Worm (Caenorhabditis elegans) whole organism, L4 larva: ENCODE measurements around the gene srz-9.
A peak's percentile ranks its signal among the peaks of the same experiment; 100 is the strongest.

Experiments
- D1046.2 ChIP-seq: fragments of 200-800 bp; sonication (Bioruptor generic); IDR thresholded peaks from 2 replicates; pipeline ENCODE4 v1.3.6; 2022; ENCODE audit warnings: missing genetic modification characterization, missing compliant biosample characterization
- F44E2.7 ChIP-seq: fragments of 200-800 bp; sonication (Bioruptor generic); IDR thresholded peaks from 2 replicates; pipeline ENCODE4 v2.1.2; 2022; ENCODE audit warnings: missing genetic modification characterization, missing compliant biosample characterization
- aly-2 ChIP-seq: sonication (generic microtip); optimal IDR thresholded peaks from 2 replicates; lab custom pipeline; 2018; ENCODE audit warnings: missing biosample characterization, missing genetic modification characterization
- ceh-82 ChIP-seq: sonication (generic microtip); optimal IDR thresholded peaks from 2 replicates; lab custom pipeline; 2017; ENCODE audit warnings: missing biosample characterization, missing genetic modification characterization
- daf-16 ChIP-seq, 3 experiments: sonication (generic microtip); optimal IDR thresholded peaks; 2 replicates each; lab custom pipeline; 2016 to 2017; ENCODE audit warnings: missing genetic modification characterization in 3 of 3, missing genetic modification reagents in 3 of 3, mild to moderate bottlenecking in 2 of 3, missing compliant biosample characterization in 2 of 3, missing biosample characterization in 1 of 3, moderate library complexity in 1 of 3
- daf-8 ChIP-seq: fragments of 200-800 bp; sonication (Bioruptor generic); IDR thresholded peaks from 2 replicates; pipeline ENCODE4 v1.3.6; 2022; ENCODE audit warnings: missing genetic modification characterization, missing compliant biosample characterization
- dmd-8 ChIP-seq: fragments of 200-800 bp; sonication (Bioruptor generic); IDR thresholded peaks from 2 replicates; pipeline ENCODE4 v1.3.6; 2022; ENCODE audit warnings: missing genetic modification characterization, missing compliant biosample characterization
- dve-1 ChIP-seq: sonication (generic microtip); optimal IDR thresholded peaks from 2 replicates; lab custom pipeline; 2017; ENCODE audit warnings: antibody characterized with exemption, mild to moderate bottlenecking, missing genetic modification characterization, missing compliant biosample characterization; ENCODE audit not compliant: insufficient read depth
- hif-1 ChIP-seq, 2 experiments: sonication (generic microtip); optimal IDR thresholded peaks; 2 replicates each; lab custom pipeline; 2016 to 2017; ENCODE audit warnings: missing compliant biosample characterization in 2 of 2, missing genetic modification characterization in 2 of 2, missing genetic modification reagents in 2 of 2, missing genotype in 2 of 2, mild to moderate bottlenecking in 1 of 2
- hlh-11 ChIP-seq: fragments of 200-800 bp; sonication (Bioruptor generic); optimal IDR thresholded peaks from 2 replicates; lab custom pipeline; 2018; ENCODE audit warnings: mild to moderate bottlenecking, missing genetic modification characterization, missing compliant biosample characterization
- hmg-1.1 ChIP-seq: fragments of 200-800 bp; sonication (Bioruptor generic); IDR thresholded peaks from 2 replicates; pipeline ENCODE4 v1.3.6; 2022; ENCODE audit warnings: missing genetic modification reagents, missing genetic modification characterization, missing compliant biosample characterization
- lim-7 ChIP-seq: fragments of 200-800 bp; sonication (Bioruptor generic); IDR thresholded peaks from 2 replicates; pipeline ENCODE4 v1.3.6; 2022; ENCODE audit warnings: missing genetic modification characterization, missing compliant biosample characterization
- lin-29 ChIP-seq: fragments of 200-800 bp; sonication (Bioruptor generic); IDR thresholded peaks from 2 replicates; pipeline ENCODE4 v1.3.6; 2022; ENCODE audit warnings: missing genetic modification reagents, missing genetic modification characterization, missing compliant biosample characterization
- lsy-2 ChIP-seq, 2 experiments: fragments of 150-350 bp in 1 of 2; sonication (generic microtip) in 1 of 2; optimal IDR thresholded peaks; 2 replicates each; lab custom pipeline; 2014 to 2017; ENCODE audit warnings: missing biosample characterization in 2 of 2, missing genetic modification characterization in 2 of 2
- mes-2 ChIP-seq: sonication (generic microtip); optimal IDR thresholded peaks from 2 replicates; lab custom pipeline; 2016; ENCODE audit warnings: missing genotype, mild to moderate bottlenecking, missing genetic modification characterization, missing compliant biosample characterization; ENCODE audit not compliant: poor library complexity, severe bottlenecking
- nhr-102 ChIP-seq: sonication (generic microtip); optimal IDR thresholded peaks from 2 replicates; lab custom pipeline; 2016; ENCODE audit warnings: mild to moderate bottlenecking, missing genetic modification characterization, moderate library complexity, missing compliant biosample characterization
- nhr-25 ChIP-seq: sonication (generic microtip); optimal IDR thresholded peaks from 2 replicates; lab custom pipeline; 2017; ENCODE audit warnings: missing genetic modification characterization, mild to moderate bottlenecking, missing compliant biosample characterization, antibody characterized with exemption, moderate library complexity, borderline replicate concordance; ENCODE audit not compliant: insufficient read depth
- nhr-28 ChIP-seq: fragments of 150-350 bp; optimal IDR thresholded peaks from 2 replicates; lab custom pipeline; 2014; ENCODE audit warnings: missing biosample characterization, missing genetic modification characterization
- nhr-41 ChIP-seq: fragments of 200-800 bp; sonication (Bioruptor generic); IDR thresholded peaks from 2 replicates; pipeline ENCODE4 v1.3.6; 2022; ENCODE audit warnings: missing genetic modification reagents, missing genetic modification characterization, missing compliant biosample characterization
- nhr-48 ChIP-seq: sonication (generic microtip); optimal IDR thresholded peaks from 2 replicates; lab custom pipeline; 2016; ENCODE audit warnings: mild to moderate bottlenecking, missing genetic modification characterization, missing compliant biosample characterization
- nhr-6 ChIP-seq: fragments of 150-350 bp; optimal IDR thresholded peaks from 2 replicates; lab custom pipeline; 2014; ENCODE audit warnings: missing biosample characterization, missing genetic modification characterization
- nhr-77 ChIP-seq: fragments of 150-350 bp; optimal IDR thresholded peaks from 2 replicates; lab custom pipeline; 2014; ENCODE audit warnings: missing biosample characterization, missing genetic modification characterization
- pha-4 ChIP-seq, 2 experiments: fragments of 150-350 bp in 1 of 2; fragments of 200-800 bp in 1 of 2; sonication (Bioruptor generic) in 1 of 2; IDR thresholded peaks in 1 of 2; optimal IDR thresholded peaks in 1 of 2; 2 replicates each; pipeline versions ENCODE4 v1.3.6 to Lab custom; 2014 to 2022; ENCODE audit warnings: missing genetic modification characterization in 2 of 2, missing genetic modification reagents in 2 of 2, missing biosample characterization in 1 of 2, missing compliant biosample characterization in 1 of 2
- php-3 ChIP-seq: fragments of 200-800 bp; sonication (Bioruptor generic); IDR thresholded peaks from 2 replicates; pipeline ENCODE4 v1.3.6; 2022; ENCODE audit warnings: missing genetic modification reagents, missing genetic modification characterization, missing compliant biosample characterization
- pqm-1 ChIP-seq: sonication (generic microtip); optimal IDR thresholded peaks from 2 replicates; lab custom pipeline; 2017; ENCODE audit warnings: missing biosample characterization, missing genetic modification characterization
- saeg-2 ChIP-seq: fragments of 200-800 bp; sonication (Bioruptor generic); IDR thresholded peaks from 2 replicates; pipeline ENCODE4 v1.3.6; 2022; ENCODE audit warnings: missing genetic modification reagents, missing genetic modification characterization, missing compliant biosample characterization
- set-16 ChIP-seq: fragments of 200-800 bp; sonication (Bioruptor generic); IDR thresholded peaks from 2 replicates; pipeline ENCODE4 v1.3.6; 2022; ENCODE audit warnings: missing genetic modification reagents, missing genetic modification characterization, missing compliant biosample characterization
- snpc-1.2 ChIP-seq: fragments of 200-800 bp; sonication (Bioruptor generic); IDR thresholded peaks from 2 replicates; pipeline ENCODE4 v1.3.6; 2022; ENCODE audit warnings: missing genetic modification reagents, missing genetic modification characterization, missing compliant biosample characterization
- spr-1 ChIP-seq: sonication (generic microtip); optimal IDR thresholded peaks from 2 replicates; lab custom pipeline; 2016; ENCODE audit warnings: mild to moderate bottlenecking, missing genetic modification characterization, missing compliant biosample characterization
- tag-97 ChIP-seq: fragments of 200-800 bp; sonication (Bioruptor generic); IDR thresholded peaks from 2 replicates; pipeline ENCODE4 v1.3.6; 2022; ENCODE audit warnings: missing genetic modification characterization, missing compliant biosample characterization
- unc-130 ChIP-seq: sonication (generic microtip); optimal IDR thresholded peaks from 2 replicates; lab custom pipeline; 2016; ENCODE audit warnings: missing genetic modification reagents, missing genetic modification characterization, missing compliant biosample characterization
- unc-62 ChIP-seq, 3 experiments: fragments of 150-350 bp in 1 of 3; sonication (generic microtip); optimal IDR thresholded peaks in 2 of 3; peaks in 1 of 3; 1 replicate in 1 of 3; 2 replicates in 2 of 3; lab custom pipeline; 2014 to 2017; ENCODE audit warnings: missing biosample characterization in 3 of 3, missing genetic modification characterization in 3 of 3, missing genetic modification reagents in 3 of 3, missing genotype in 1 of 3
- zag-1 ChIP-seq: fragments of 150-350 bp; optimal IDR thresholded peaks from 2 replicates; lab custom pipeline; 2014; ENCODE audit warnings: missing biosample characterization, missing genetic modification characterization
- zfp-3 ChIP-seq: fragments of 200-800 bp; sonication (Bioruptor generic); conservative IDR thresholded peaks from 2 replicates; pipeline ENCODE4 v1.3.6; 2022; ENCODE audit warnings: missing genetic modification reagents, missing genetic modification characterization, missing compliant biosample characterization
- zip-11 ChIP-seq: fragments of 200-800 bp; sonication (Bioruptor generic); IDR thresholded peaks from 2 replicates; pipeline ENCODE4 v1.3.6; 2022; ENCODE audit warnings: missing genetic modification characterization, missing compliant biosample characterization
- zip-2 ChIP-seq: fragments of 150-350 bp; optimal IDR thresholded peaks from 2 replicates; lab custom pipeline; 2014; ENCODE audit warnings: missing biosample characterization, missing genetic modification characterization
- ztf-11 ChIP-seq: fragments of 150-350 bp; optimal IDR thresholded peaks from 2 replicates; lab custom pipeline; 2014; ENCODE audit warnings: missing biosample characterization, missing genetic modification characterization

The srz-9 gene

DNA sequence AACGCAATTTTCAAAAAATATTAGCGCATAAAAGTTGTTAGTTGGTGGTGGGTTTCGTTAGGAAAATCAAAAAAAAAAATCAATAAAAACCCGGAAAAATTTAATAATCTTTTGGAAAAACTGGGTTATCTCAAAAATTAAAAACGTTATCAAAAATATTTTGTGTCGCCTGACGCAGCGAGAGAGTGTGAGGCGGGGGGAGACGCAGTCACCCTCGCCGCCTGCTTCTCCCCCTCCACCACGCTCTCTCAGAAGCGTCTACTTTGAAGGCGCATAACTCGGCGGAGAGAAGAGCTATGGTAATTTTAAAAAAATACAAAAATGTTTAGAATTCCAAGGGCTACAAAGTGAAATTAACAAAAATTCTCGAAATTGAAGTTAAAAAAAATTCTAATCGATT lies 38.7 kb upstream of the srz-9 start:
- no peak for TF ChIP-seq hif-1 (tag; optimal IDR thresholded peaks at IDR 0.05; lab: Kevin White, UChicago)
- TF ChIP-seq nhr-28 (tag; lab: Kevin White, UChicago), result no peak
- peak; percentile 49; the same call in 1 of the 2 replicates for TF ChIP-seq set-16 (GFP tag; lab: Robert Waterston, UW)
- TF ChIP-seq, all 104 proteins: peak for 1

DNA sequence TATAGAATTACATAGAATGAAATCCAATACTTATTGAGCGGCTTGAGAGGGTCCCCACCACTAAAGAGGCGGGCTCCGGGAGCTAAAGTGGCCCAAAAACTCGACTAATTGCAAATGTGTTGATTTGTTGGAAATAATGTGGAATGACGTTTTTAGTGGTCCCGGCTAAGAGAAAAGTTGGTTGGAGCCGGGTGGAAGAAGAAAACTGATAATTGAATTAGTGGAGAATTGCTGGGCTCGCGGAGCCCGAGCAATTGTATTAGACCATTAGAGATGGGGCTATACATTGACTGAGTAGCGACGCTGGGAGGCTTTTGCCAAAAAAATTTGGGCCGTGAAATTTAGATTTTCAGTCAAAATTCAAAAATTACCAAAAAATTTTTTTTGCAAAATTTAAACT lies 38.2 kb upstream of the srz-9 start:
- no peak for TF ChIP-seq zip-2
- no peak for TF ChIP-seq unc-130 (GFP tag; lab: Kevin White, UChicago)
- no peak for TF ChIP-seq set-16 (GFP tag; lab: Robert Waterston, UW)
- TF ChIP-seq F44E2.7 (GFP tag; lab: Robert Waterston, UW), result no peak
- no peak for TF ChIP-seq snpc-1.2 (GFP tag; lab: Robert Waterston, UW)
- no peak for TF ChIP-seq lin-29 (GFP tag; lab: Robert Waterston, UW)
- no peak for TF ChIP-seq daf-8
- no peak for TF ChIP-seq ceh-82 (tag; lab: Kevin White, UChicago)
- no peak for TF ChIP-seq saeg-2 (GFP tag; lab: Robert Waterston, UW)
- TF ChIP-seq lsy-2 (tag; optimal IDR thresholded peaks at IDR 0.05; lab: Kevin White, UChicago), result no peak
- TF ChIP-seq pha-4 (GFP tag; IDR thresholded peaks at IDR 0.05; lab: Robert Waterston, UW), result no peak
- no peak for TF ChIP-seq pha-4 (tag; optimal IDR thresholded peaks at IDR 0.05; lab: Kevin White, UChicago)
- no peak for TF ChIP-seq spr-1
- no peak for TF ChIP-seq zfp-3
- TF ChIP-seq hmg-1.1 (GFP tag; lab: Robert Waterston, UW), result no peak
- no peak for TF ChIP-seq ztf-11

DNA sequence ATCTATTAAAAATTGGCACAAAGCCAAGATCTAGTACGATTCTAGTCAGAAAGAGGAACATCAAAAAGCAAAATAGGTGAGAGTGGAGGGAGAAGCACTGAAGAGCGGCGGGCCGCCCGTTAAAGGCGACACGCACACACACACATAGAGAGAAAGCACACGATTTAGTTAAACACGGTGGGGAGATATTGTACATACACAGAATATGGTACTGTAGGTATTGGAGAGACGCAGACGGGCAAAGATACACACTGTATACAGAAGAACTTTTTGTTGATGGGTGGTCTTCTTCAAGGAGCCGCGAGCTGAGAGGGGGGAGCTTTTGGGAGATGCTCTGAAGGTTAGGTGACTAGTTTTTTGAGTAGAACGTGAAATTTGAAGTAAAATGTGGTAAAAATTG lies 37.5 kb upstream of the srz-9 start:
- peak; percentile 61 for TF ChIP-seq nhr-6 (tag; lab: Kevin White, UChicago)
- no peak for TF ChIP-seq daf-16 (GFP tag; optimal IDR thresholded peaks at IDR 0.05; lab: Kevin White, UChicago)
- TF ChIP-seq daf-16 (tag; optimal IDR thresholded peaks at IDR 0.05; lab: Kevin White, UChicago), result peak; percentile 44
- no peak for TF ChIP-seq snpc-1.2 (GFP tag; lab: Robert Waterston, UW)
- no peak for TF ChIP-seq pha-4 (GFP tag; IDR thresholded peaks at IDR 0.05; lab: Robert Waterston, UW)
- peak; percentile 84 for TF ChIP-seq pha-4 (tag; optimal IDR thresholded peaks at IDR 0.05; lab: Kevin White, UChicago)
- peak; percentile 21 for TF ChIP-seq hlh-11 (tag; lab: Kevin White, UChicago)
- peak; percentile 0 for TF ChIP-seq mes-2 (tag; lab: Kevin White, UChicago)
- TF ChIP-seq tag-97, result no peak
- TF ChIP-seq dmd-8 (GFP tag; lab: Robert Waterston, UW), result no peak
- TF ChIP-seq php-3 (GFP tag; lab: Robert Waterston, UW), result 0 out of 2 replicates have a peak, but pooled peaks have one; percentile 51
- TF ChIP-seq nhr-28 (tag; lab: Kevin White, UChicago), result peak; percentile 41
- TF ChIP-seq nhr-41, result no peak
- no peak for TF ChIP-seq nhr-25 (tag; lab: Kevin White, UChicago)
- TF ChIP-seq unc-130 (GFP tag; lab: Kevin White, UChicago), result no peak
- peak; percentile 9 for TF ChIP-seq dve-1
- TF ChIP-seq lim-7 (GFP tag; lab: Robert Waterston, UW), result no peak
- no peak for TF ChIP-seq zag-1 (tag; lab: Kevin White, UChicago)
- no peak for TF ChIP-seq nhr-102 (tag; lab: Kevin White, UChicago)
- TF ChIP-seq D1046.2, result 0 out of 2 replicates have a peak, but pooled peaks have one; percentile 44
- TF ChIP-seq zip-11, result no peak
- peak; percentile 46 for TF ChIP-seq pqm-1

DNA sequence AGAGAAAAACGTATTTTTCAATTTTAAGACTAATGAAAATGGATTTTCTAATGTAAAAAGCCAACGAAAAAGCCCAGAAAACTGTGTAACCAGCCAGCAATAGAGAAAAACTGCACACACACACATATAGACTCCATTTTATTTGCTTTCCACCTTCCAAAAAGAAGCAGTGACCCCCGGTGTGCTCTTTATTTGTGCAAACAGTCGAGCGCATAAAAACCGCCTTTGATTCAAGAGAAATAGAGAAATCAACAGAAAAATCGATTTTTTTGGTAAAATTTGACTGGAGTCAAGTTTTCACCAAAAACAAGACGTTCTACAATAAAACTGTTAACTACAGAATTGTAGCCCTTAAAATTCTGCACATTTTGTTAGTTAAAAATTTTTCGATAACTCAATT lies 35.2 kb upstream of the srz-9 start:
- TF ChIP-seq unc-62 (GFP tag; optimal IDR thresholded peaks at IDR 0.05 in 1 of 2; lab: Kevin White, UChicago) (no peak), unc-62 (tag; optimal IDR thresholded peaks at IDR 0.05; lab: Kevin White, UChicago) (no peak), ztf-11 (no peak), pha-4 (GFP tag; IDR thresholded peaks at IDR 0.05; lab: Robert Waterston, UW) (no peak), pha-4 (tag; optimal IDR thresholded peaks at IDR 0.05; lab: Kevin White, UChicago) (peak; percentile 72), nhr-77 (tag; lab: Kevin White, UChicago) (no peak), nhr-48 (no peak), aly-2 (tag; lab: Kevin White, UChicago) (no peak)
